Fruit fly (Drosophila melanogaster) Kc167 (cell line): ENCODE data around the gene GatC.

ENCODE experiments used
- Myc ChIP-seq: fragments of >200 bp; optimal IDR thresholded peaks from 2 replicates; lab custom pipeline; 2017; ENCODE audit warnings: missing external identifiers
- Sin3A ChIP-seq: fragments of >200 bp; optimal IDR thresholded peaks from 2 replicates; lab custom pipeline; 2018; ENCODE audit warnings: missing external identifiers
- h ChIP-seq: fragments of >200 bp; optimal IDR thresholded peaks from 3 replicates; lab custom pipeline; 2018; ENCODE audit warnings: missing external identifiers
- psq ChIP-seq: fragments of >200 bp; optimal IDR thresholded peaks from 2 replicates; lab custom pipeline; 2017; ENCODE audit warnings: missing external identifiers
- ttk ChIP-seq: sonication (Bioruptor generic); optimal IDR thresholded peaks from 2 replicates; lab custom pipeline; 2017; ENCODE audit warnings: missing external identifiers

- TF ChIP-seq h (lab: Kevin White, UChicago) (no peak), Myc (lab: Kevin White, UChicago) (no peak), psq (lab: Kevin White, UChicago) (no peak), Sin3A (lab: Kevin White, UChicago) (no peak), ttk (no peak)
These were observed 45.9 kb upstream of the GatC start for dm6 chr2L:13878801-13879200.
